Worm (Caenorhabditis elegans) whole organism, mixed stage, embryonic: ENCODE data around the gene sir-2.1.
A peak's percentile ranks its signal among the peaks of the same experiment; 100 is the strongest.

ENCODE experiments used
- M03D4.4 ChIP-seq: sonication (generic microtip); optimal IDR thresholded peaks from 2 replicates; lab custom pipeline; 2017; ENCODE audit warnings: mild to moderate bottlenecking, missing genetic modification characterization, missing compliant biosample characterization
- bed-3 ChIP-seq: fragments of 200-800 bp; sonication (Bioruptor generic); optimal IDR thresholded peaks from 3 replicates; lab custom pipeline; 2018; ENCODE audit warnings: mild to moderate bottlenecking, missing genetic modification characterization, moderate library complexity, missing compliant biosample characterization
- blmp-1 ChIP-seq: fragments of 150-350 bp; optimal IDR thresholded peaks from 2 replicates; lab custom pipeline; 2014; ENCODE audit warnings: missing biosample characterization, missing genetic modification characterization
- ceh-39 ChIP-seq: fragments of 150-350 bp; optimal IDR thresholded peaks from 2 replicates; lab custom pipeline; 2014; ENCODE audit warnings: missing biosample characterization, missing genetic modification characterization
- ceh-43 ChIP-seq: fragments of 200-800 bp; sonication (Bioruptor generic); optimal IDR thresholded peaks from 2 replicates; lab custom pipeline; 2018; ENCODE audit warnings: mild to moderate bottlenecking, missing genetic modification characterization, moderate library complexity, missing compliant biosample characterization
- ceh-83 ChIP-seq: fragments of 200-800 bp; sonication (Bioruptor generic); optimal IDR thresholded peaks from 2 replicates; lab custom pipeline; 2018; ENCODE audit warnings: mild to moderate bottlenecking, missing genetic modification characterization, missing compliant biosample characterization
- ces-1 ChIP-seq: fragments of 150-350 bp; optimal IDR thresholded peaks from 2 replicates; lab custom pipeline; 2014; ENCODE audit warnings: missing biosample characterization, missing genetic modification reagents, missing genetic modification characterization
- cnd-1 ChIP-seq: fragments of 200-800 bp; sonication (Bioruptor generic); optimal IDR thresholded peaks from 2 replicates; lab custom pipeline; 2018; ENCODE audit warnings: mild to moderate bottlenecking, missing genetic modification characterization, missing compliant biosample characterization
- elt-1 ChIP-seq: sonication (generic microtip); optimal IDR thresholded peaks from 2 replicates; lab custom pipeline; 2017; ENCODE audit warnings: missing genetic modification characterization, mild to moderate bottlenecking, missing compliant biosample characterization, antibody characterized with exemption, moderate library complexity, borderline replicate concordance; ENCODE audit not compliant: insufficient read depth
- elt-3 ChIP-seq: fragments of 150-350 bp; optimal IDR thresholded peaks from 2 replicates; lab custom pipeline; 2014; ENCODE audit warnings: missing biosample characterization, missing genetic modification characterization
- flh-1 ChIP-seq: fragments of 200-800 bp; sonication (Bioruptor generic); optimal IDR thresholded peaks from 2 replicates; lab custom pipeline; 2018; ENCODE audit warnings: mild to moderate bottlenecking, missing genetic modification characterization, moderate library complexity, missing compliant biosample characterization
- ham-2 ChIP-seq: fragments of 200-800 bp; sonication (Bioruptor generic); optimal IDR thresholded peaks from 2 replicates; lab custom pipeline; 2018; ENCODE audit warnings: mild to moderate bottlenecking, missing genetic modification characterization, missing compliant biosample characterization
- hlh-1 ChIP-seq: fragments of 150-350 bp; optimal IDR thresholded peaks from 2 replicates; lab custom pipeline; 2014; ENCODE audit warnings: missing biosample characterization, missing genetic modification reagents, missing genetic modification characterization
- lin-13 ChIP-seq: fragments of 150-350 bp; optimal IDR thresholded peaks from 2 replicates; lab custom pipeline; 2014; ENCODE audit warnings: missing biosample characterization, missing genetic modification characterization
- lin-32 ChIP-seq: fragments of 200-800 bp; sonication (Bioruptor generic); optimal IDR thresholded peaks from 2 replicates; lab custom pipeline; 2018; ENCODE audit warnings: mild to moderate bottlenecking, missing genetic modification characterization, missing compliant biosample characterization
- lsy-2 ChIP-seq: fragments of 150-350 bp; optimal IDR thresholded peaks from 2 replicates; lab custom pipeline; 2014; ENCODE audit warnings: missing biosample characterization, missing genetic modification characterization
- mab-5 ChIP-seq: fragments of 150-350 bp; optimal IDR thresholded peaks from 2 replicates; lab custom pipeline; 2014; ENCODE audit warnings: missing biosample characterization, missing genetic modification characterization
- mep-1 ChIP-seq: fragments of 150-350 bp; optimal IDR thresholded peaks from 2 replicates; lab custom pipeline; 2017; ENCODE audit warnings: missing biosample characterization, missing genetic modification reagents, missing genetic modification characterization, inconsistent platforms
- mls-2 ChIP-seq: sonication (generic microtip); optimal IDR thresholded peaks from 2 replicates; lab custom pipeline; 2016; ENCODE audit warnings: mild to moderate bottlenecking, missing genetic modification characterization, moderate library complexity, missing compliant biosample characterization
- nhr-12 ChIP-seq: fragments of 150-350 bp; optimal IDR thresholded peaks from 2 replicates; lab custom pipeline; 2014; ENCODE audit warnings: missing biosample characterization, missing genetic modification characterization
- nhr-2 ChIP-seq: fragments of 150-350 bp; optimal IDR thresholded peaks from 2 replicates; lab custom pipeline; 2014; ENCODE audit warnings: missing biosample characterization, missing genetic modification characterization
- nhr-237 ChIP-seq: fragments of 150-350 bp; optimal IDR thresholded peaks from 2 replicates; lab custom pipeline; 2014; ENCODE audit warnings: missing biosample characterization, missing genetic modification characterization
- nhr-28 ChIP-seq: fragments of 150-350 bp; optimal IDR thresholded peaks from 2 replicates; lab custom pipeline; 2014; ENCODE audit warnings: missing biosample characterization, missing genetic modification characterization
- nhr-76 ChIP-seq: sonication (generic microtip); optimal IDR thresholded peaks from 2 replicates; lab custom pipeline; 2017; ENCODE audit warnings: missing biosample characterization, missing genetic modification characterization
- pha-4 ChIP-seq: fragments of 150-350 bp; optimal IDR thresholded peaks from 2 replicates; lab custom pipeline; 2018; ENCODE audit warnings: missing biosample characterization, missing genetic modification reagents, missing genetic modification characterization
- sem-2 ChIP-seq: fragments of 200-800 bp; sonication (Bioruptor generic); optimal IDR thresholded peaks from 2 replicates; lab custom pipeline; 2018; ENCODE audit warnings: mild to moderate bottlenecking, missing genetic modification characterization, missing compliant biosample characterization
- snpc-4 ChIP-seq: fragments of 150-350 bp; optimal IDR thresholded peaks from 2 replicates; lab custom pipeline; 2014; ENCODE audit warnings: missing biosample characterization, missing genetic modification characterization
- sptf-1 ChIP-seq: sonication (generic microtip); optimal IDR thresholded peaks from 2 replicates; lab custom pipeline; 2017; ENCODE audit warnings: mild to moderate bottlenecking, missing genetic modification characterization, moderate library complexity, missing compliant biosample characterization
- tbx-8 ChIP-seq: fragments of 200-800 bp; sonication (Bioruptor generic); optimal IDR thresholded peaks from 2 replicates; lab custom pipeline; 2018; ENCODE audit warnings: mild to moderate bottlenecking, missing genetic modification characterization, moderate library complexity, missing compliant biosample characterization
- unc-120 ChIP-seq: sonication (generic microtip); optimal IDR thresholded peaks from 2 replicates; lab custom pipeline; 2017; ENCODE audit warnings: missing genetic modification characterization, missing compliant biosample characterization; ENCODE audit not compliant: poor library complexity, severe bottlenecking
- unc-39 ChIP-seq: fragments of 150-350 bp; optimal IDR thresholded peaks from 2 replicates; lab custom pipeline; 2014; ENCODE audit warnings: missing biosample characterization, missing genetic modification characterization
- unc-62 ChIP-seq: fragments of 150-350 bp; optimal IDR thresholded peaks from 2 replicates; lab custom pipeline; 2014; ENCODE audit warnings: missing biosample characterization, missing genetic modification reagents, missing genetic modification characterization
- zip-8 ChIP-seq: fragments of 150-350 bp; optimal IDR thresholded peaks from 2 replicates; lab custom pipeline; 2014; ENCODE audit warnings: missing biosample characterization, missing genetic modification characterization
- ztf-11 ChIP-seq: fragments of 150-350 bp; optimal IDR thresholded peaks from 2 replicates; lab custom pipeline; 2014; ENCODE audit warnings: missing biosample characterization, missing genetic modification characterization

sir-2.1 gene

DNA sequence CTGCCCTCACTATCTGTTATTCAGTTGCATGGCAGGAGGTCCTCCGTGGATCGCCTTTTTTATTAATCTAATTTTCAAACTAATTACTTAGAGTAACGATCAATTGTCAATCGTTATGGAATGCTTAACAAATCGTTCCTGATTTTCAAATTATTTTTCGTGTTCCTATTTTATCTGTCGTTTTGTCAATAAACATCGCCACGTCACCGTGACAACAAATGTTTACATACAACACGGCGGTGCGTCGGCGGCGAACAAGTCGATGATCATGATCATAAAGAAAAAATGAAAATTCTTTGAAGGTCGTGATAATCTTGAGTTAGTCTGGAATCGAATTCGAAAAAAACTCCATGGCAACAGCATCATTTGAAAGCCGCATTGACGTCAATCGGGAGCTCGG is 20.5 kb downstream of the sir-2.1 start:
- no peak for TF ChIP-seq mls-2
- TF ChIP-seq elt-1 = no peak
- TF ChIP-seq M03D4.4 (tag; lab: Kevin White, UChicago) = no peak
- no peak for TF ChIP-seq bed-3 (GFP tag; lab: Kevin White, UChicago)
- no peak for TF ChIP-seq mab-5 (tag; lab: Kevin White, UChicago)
- TF ChIP-seq hlh-1 (tag; lab: Kevin White, UChicago) = no peak
- no peak for TF ChIP-seq unc-120 (tag; lab: Kevin White, UChicago)
- no peak for TF ChIP-seq sem-2 (GFP tag; lab: Kevin White, UChicago)
- TF ChIP-seq snpc-4 = no peak
- TF ChIP-seq ceh-43 (GFP tag; lab: Kevin White, UChicago) = no peak
- no peak for TF ChIP-seq flh-1 (GFP tag; lab: Kevin White, UChicago)

DNA sequence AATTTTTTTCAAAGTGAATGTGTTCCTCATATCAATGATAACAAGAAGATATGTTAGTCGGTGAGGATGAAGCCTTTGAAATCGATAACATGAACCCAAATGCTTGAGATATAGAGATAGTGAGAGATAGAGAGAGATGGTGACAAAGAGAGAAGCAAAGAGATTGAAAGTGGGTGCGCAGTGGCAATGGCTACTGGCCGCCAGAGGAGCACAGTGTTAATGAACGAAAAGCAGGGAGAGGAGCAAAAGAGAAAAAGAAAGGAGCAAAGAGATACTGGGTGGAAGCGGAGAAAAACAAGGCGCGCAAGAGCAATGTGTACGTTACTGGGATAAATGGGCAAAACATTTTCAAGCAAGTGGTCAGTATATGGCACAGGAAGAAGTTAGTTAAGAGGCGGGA is 21.4 kb downstream of the sir-2.1 start:
- TF ChIP-seq ham-2 (GFP tag; lab: Kevin White, UChicago) (no peak), mls-2 (no peak), blmp-1 (tag; lab: Kevin White, UChicago) (no peak), ztf-11 (tag; lab: Kevin White, UChicago) (no peak), ces-1 (peak; percentile 40), flh-1 (GFP tag; lab: Kevin White, UChicago) (no peak), unc-120 (tag; lab: Kevin White, UChicago) (peak; percentile 43), mep-1 (peak; percentile 22)

DNA sequence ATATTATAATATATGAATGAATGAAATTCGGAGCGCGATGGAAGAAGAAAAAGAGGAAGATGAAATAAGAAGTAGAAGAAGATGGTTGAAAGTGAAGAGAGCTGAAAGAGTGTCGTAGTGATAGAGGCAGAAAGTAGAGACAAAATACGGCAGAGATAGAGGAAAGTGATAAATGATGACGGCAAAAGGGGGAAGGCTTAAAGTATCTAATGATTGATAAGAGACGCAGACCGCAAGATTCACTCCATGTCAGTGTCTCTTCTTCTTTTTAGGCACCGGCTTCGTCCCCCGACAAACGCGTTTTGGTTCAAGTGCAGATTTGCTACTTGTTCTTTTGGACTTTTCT is 23.7 kb downstream of the sir-2.1 start:
- no peak for TF ChIP-seq tbx-8
- TF ChIP-seq snpc-4 = no peak
- TF ChIP-seq mep-1 = no peak
- TF ChIP-seq lin-13 (tag; lab: Kevin White, UChicago) = no peak
- TF ChIP-seq ham-2 (GFP tag; lab: Kevin White, UChicago) = peak; percentile 14
- peak; percentile 55 for TF ChIP-seq unc-120 (tag; lab: Kevin White, UChicago)
- peak; percentile 84 for TF ChIP-seq blmp-1 (tag; lab: Kevin White, UChicago)
- no peak for TF ChIP-seq unc-39 (tag; lab: Kevin White, UChicago)
- no peak for TF ChIP-seq cnd-1 (tag; lab: Kevin White, UChicago)
- no peak for TF ChIP-seq hlh-1 (tag; lab: Kevin White, UChicago)
- TF ChIP-seq ces-1 = no peak
- TF ChIP-seq nhr-2 = no peak
- no peak for TF ChIP-seq mab-5 (tag; lab: Kevin White, UChicago)
- TF ChIP-seq zip-8 = no peak
- no peak for TF ChIP-seq ceh-43 (GFP tag; lab: Kevin White, UChicago)
- peak; percentile 77 for TF ChIP-seq unc-62 (GFP tag; lab: Kevin White, UChicago)
- no peak for TF ChIP-seq sem-2 (GFP tag; lab: Kevin White, UChicago)
- no peak for TF ChIP-seq nhr-237 (tag; lab: Kevin White, UChicago)
- no peak for TF ChIP-seq nhr-76 (tag; lab: Kevin White, UChicago)
- no peak for TF ChIP-seq elt-1
- no peak for TF ChIP-seq flh-1 (GFP tag; lab: Kevin White, UChicago)
- no peak for TF ChIP-seq M03D4.4 (tag; lab: Kevin White, UChicago)
- TF ChIP-seq lsy-2 (tag; lab: Kevin White, UChicago) = no peak
- no peak for TF ChIP-seq lin-32 (GFP tag; lab: Kevin White, UChicago)
- TF ChIP-seq pha-4 (tag; lab: Kevin White, UChicago) = no peak
- TF ChIP-seq elt-3 = peak; percentile 55
- no peak for TF ChIP-seq bed-3 (GFP tag; lab: Kevin White, UChicago)
- no peak for TF ChIP-seq ztf-11 (tag; lab: Kevin White, UChicago)
- no peak for TF ChIP-seq nhr-12 (tag; lab: Kevin White, UChicago)
- no peak for TF ChIP-seq mls-2
- TF ChIP-seq ceh-83 (GFP tag; lab: Kevin White, UChicago) = no peak
- no peak for TF ChIP-seq nhr-28 (tag; lab: Kevin White, UChicago)
- TF ChIP-seq ceh-39 (tag; lab: Kevin White, UChicago) = no peak
- TF ChIP-seq sptf-1 (tag; lab: Kevin White, UChicago) = no peak
